Worm (Caenorhabditis elegans): Measurements from ENCODE around the gene T27C5.10.
"Not testable (repeated sequence)": the region's sequence is repeated elsewhere in the genome, so short reads cannot be mapped to it uniquely, and the experiment has no call there.

DNA sequence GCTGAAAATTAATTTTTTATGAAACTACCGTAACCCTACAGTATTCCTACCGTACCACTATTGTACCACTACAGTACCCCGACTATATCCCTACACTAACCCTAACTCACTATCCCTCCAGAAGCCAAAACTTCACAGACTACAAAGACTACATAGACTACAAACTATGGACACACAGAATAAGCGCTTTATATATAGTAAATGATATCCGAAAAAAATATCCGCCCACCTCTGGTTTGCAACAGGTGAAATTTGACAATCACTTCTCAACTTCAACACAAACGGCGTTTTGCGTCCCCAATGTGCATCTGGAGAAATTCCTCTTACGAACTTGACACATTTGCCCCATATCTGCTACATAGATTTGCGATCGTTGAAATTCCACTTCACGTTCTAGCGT is 20.0 kb downstream of the T27C5.10 start, which contains the start of gene srh-132:
- not testable (repeated sequence) for TF ChIP-seq ets-7 (tag; optimal IDR thresholded peaks at IDR 0.05); flt-1 (GFP tag; IDR thresholded peaks at IDR 0.05); ama-1 (optimal IDR thresholded peaks at IDR 0.05); tbx-37 (GFP tag; conservative IDR thresholded peaks at IDR 0.05); hnd-1 (tag; optimal IDR thresholded peaks at IDR 0.05); aly-1 (tag; optimal IDR thresholded peaks at IDR 0.05); tra-4 (tag; optimal IDR thresholded peaks at IDR 0.05); scrt-1 (GFP tag; IDR thresholded peaks at IDR 0.05)

Data from whole organism, early embryonic.